Worm (Caenorhabditis elegans): ENCODE data around the gene F52D10.4.

The F52D10.4 gene

ce11 chrX:11645517-11645916 lies 28.2 kb downstream of the F52D10.4 start:
- no peak for TF ChIP-seq dpl-1 (GFP tag; optimal IDR thresholded peaks at IDR 0.05)
- peak; percentile 60; the same call in 1 of the 2 replicates for TF ChIP-seq Y48G9A.11 (GFP tag; IDR thresholded peaks at IDR 0.05)
- peak; percentile 35 for TF ChIP-seq nhr-48 (tag; optimal IDR thresholded peaks at IDR 0.05)
- TF ChIP-seq hmg-1.1 (GFP tag; IDR thresholded peaks at IDR 0.05): peak; percentile 67
- TF ChIP-seq zfp-2 (tag; optimal IDR thresholded peaks at IDR 0.05): no peak
- peak; percentile 87 for TF ChIP-seq lim-7 (GFP tag; IDR thresholded peaks at IDR 0.05)
- TF ChIP-seq ztf-7 (tag; optimal IDR thresholded peaks at IDR 0.05): no peak
- no peak for TF ChIP-seq T20F7.1 (GFP tag; optimal IDR thresholded peaks at IDR 0.05)
- peak; percentile 73; the same call in 1 of the 2 replicates for TF ChIP-seq dmd-8 (GFP tag; IDR thresholded peaks at IDR 0.05)
- TF ChIP-seq nhr-41 (GFP tag; IDR thresholded peaks at IDR 0.05): no peak
- TF ChIP-seq ama-1 (optimal IDR thresholded peaks at IDR 0.05): no peak
- no peak for TF ChIP-seq fos-1 (tag; optimal IDR thresholded peaks at IDR 0.05)
- no peak for TF ChIP-seq F44E2.7 (GFP tag; IDR thresholded peaks at IDR 0.05)
- 0 out of 2 replicates have a peak, but pooled peaks have one; percentile 29 for TF ChIP-seq ZK337.2 (GFP tag; IDR thresholded peaks at IDR 0.05)
- no peak for TF ChIP-seq nhr-76 (tag; optimal IDR thresholded peaks at IDR 0.05)
- no peak for TF ChIP-seq nhr-237 (tag; optimal IDR thresholded peaks at IDR 0.05)
- peak; percentile 72 for TF ChIP-seq vab-7 (GFP tag; IDR thresholded peaks at IDR 0.05)
- no peak for TF ChIP-seq nhr-77 (tag; optimal IDR thresholded peaks at IDR 0.05)
- TF ChIP-seq set-16 (GFP tag; IDR thresholded peaks at IDR 0.05): no peak
- TF ChIP-seq aly-2 (tag; optimal IDR thresholded peaks at IDR 0.05): no peak
- peak; percentile 76 for TF ChIP-seq arid-1 (GFP tag; conservative IDR thresholded peaks at IDR 0.05)
- no peak for TF ChIP-seq ceh-62 (tag; optimal IDR thresholded peaks at IDR 0.05)
- no peak for TF ChIP-seq jun-1 (tag; optimal IDR thresholded peaks at IDR 0.05)
- TF ChIP-seq mdl-1 (tag; optimal IDR thresholded peaks at IDR 0.05): no peak
- TF ChIP-seq D1046.2 (GFP tag; IDR thresholded peaks at IDR 0.05): 0 out of 2 replicates have a peak, but pooled peaks have one; percentile 76
- no peak for TF ChIP-seq zip-11 (GFP tag; IDR thresholded peaks at IDR 0.05)
- TF ChIP-seq spr-1 (tag; optimal IDR thresholded peaks at IDR 0.05): peak; percentile 3
- TF ChIP-seq ZK546.5 (tag; optimal IDR thresholded peaks at IDR 0.05): no peak
- TF ChIP-seq Y105C5A.15 (GFP tag; IDR thresholded peaks at IDR 0.05): peak; percentile 77; the same call in 1 of the 2 replicates
- TF ChIP-seq lin-15B (tag; optimal IDR thresholded peaks at IDR 0.05): no peak
- TF ChIP-seq duxl-1 (tag; optimal IDR thresholded peaks at IDR 0.05; ENCODE audit: poor library complexity): peak; percentile 43
- peak; percentile 54; the same call in 1 of the 2 replicates for TF ChIP-seq ceh-20 (GFP tag; IDR thresholded peaks at IDR 0.05)
- TF ChIP-seq attf-4 (tag; optimal IDR thresholded peaks at IDR 0.05): no peak
- TF ChIP-seq cey-2 (tag; optimal IDR thresholded peaks at IDR 0.05; ENCODE audit: borderline replicate concordance, insufficient read depth): no peak
- peak; percentile 33; the same call in 1 of the 2 replicates for TF ChIP-seq php-3 (GFP tag; IDR thresholded peaks at IDR 0.05)
- no peak for TF ChIP-seq mxl-3 (GFP tag; optimal IDR thresholded peaks at IDR 0.05)
- TF ChIP-seq mdt-29 (GFP tag; IDR thresholded peaks at IDR 0.05): no peak; the same call in 1 of the 2 replicates
- no peak for TF ChIP-seq Y75B8A.6 (GFP tag; IDR thresholded peaks at IDR 0.05)
- TF ChIP-seq aha-1 (tag): no peak
- TF ChIP-seq lin-39 (tag; optimal IDR thresholded peaks at IDR 0.05): no peak
- no peak for TF ChIP-seq lin-29 (GFP tag; IDR thresholded peaks at IDR 0.05)
- TF ChIP-seq Y5F2A.4 (GFP tag; optimal IDR thresholded peaks at IDR 0.05): no peak
- TF ChIP-seq daf-16 (GFP tag; optimal IDR thresholded peaks at IDR 0.05): peak; percentile 24 to 73
- TF ChIP-seq daf-16 (tag; optimal IDR thresholded peaks at IDR 0.05): no peak
- TF ChIP-seq hif-1 (tag; optimal IDR thresholded peaks at IDR 0.05): peak in 1 of 2 experiments; percentile 24
- no peak for TF ChIP-seq ceh-32 (tag; optimal IDR thresholded peaks at IDR 0.05; ENCODE audit: poor library complexity)
- TF ChIP-seq T26A8.4 (GFP tag; IDR thresholded peaks at IDR 0.05): peak; percentile 80
- peak; percentile 24 for TF ChIP-seq sdz-12 (GFP tag; optimal IDR thresholded peaks at IDR 0.05)
- no peak; the same call in 1 of the 2 replicates for TF ChIP-seq snpc-1.2 (GFP tag; IDR thresholded peaks at IDR 0.05)
- TF ChIP-seq madf-9 (GFP tag; conservative IDR thresholded peaks at IDR 0.05): peak; percentile 62; the same call in 1 of the 2 replicates
- no peak for TF ChIP-seq unc-39 (tag; optimal IDR thresholded peaks at IDR 0.05)
- no peak for TF ChIP-seq pqm-1 (tag; optimal IDR thresholded peaks at IDR 0.05)
